Worm (Caenorhabditis elegans) whole organism, L4 larva: ENCODE measurements around the gene F09G2.1.

ENCODE experiments used
- D1046.2 ChIP-seq: fragments of 200-800 bp; sonication (Bioruptor generic); IDR thresholded peaks from 2 replicates; pipeline ENCODE4 v1.3.6; 2022; ENCODE audit warnings: missing genetic modification characterization, missing compliant biosample characterization
- F10B5.3 ChIP-seq: sonication (generic microtip); optimal IDR thresholded peaks from 2 replicates; lab custom pipeline; 2016; ENCODE audit warnings: mild to moderate bottlenecking, missing genetic modification characterization, missing compliant biosample characterization
- F26F4.8 ChIP-seq: fragments of 200-800 bp; sonication (Bioruptor generic); conservative IDR thresholded peaks from 2 replicates; pipeline ENCODE4 v1.3.6; 2022; ENCODE audit warnings: missing genetic modification characterization, missing compliant biosample characterization
- F37D6.2 ChIP-seq: sonication (generic microtip); optimal IDR thresholded peaks from 2 replicates; lab custom pipeline; 2016; ENCODE audit warnings: mild to moderate bottlenecking, missing genetic modification characterization, missing compliant biosample characterization
- F49E8.2 ChIP-seq: sonication (generic microtip); optimal IDR thresholded peaks from 2 replicates; lab custom pipeline; 2016; ENCODE audit warnings: missing compliant biosample characterization, mild to moderate bottlenecking, missing genetic modification characterization, borderline replicate concordance
- R02D3.7 ChIP-seq: fragments of 150-350 bp; sonication (generic microtip); optimal IDR thresholded peaks from 3 replicates; lab custom pipeline; 2014; ENCODE audit warnings: missing biosample characterization, missing genetic modification characterization
- T26A8.4 ChIP-seq: fragments of 200-800 bp; sonication (Bioruptor generic); IDR thresholded peaks from 2 replicates; pipeline ENCODE4 v1.3.6; 2022; ENCODE audit warnings: missing genetic modification characterization, missing compliant biosample characterization
- Y105C5A.15 ChIP-seq: fragments of 200-800 bp; sonication (Bioruptor generic); IDR thresholded peaks from 2 replicates; pipeline ENCODE4 v1.3.6; 2022; ENCODE audit warnings: missing genetic modification characterization, missing compliant biosample characterization
- ZK546.5 ChIP-seq, 2 experiments: sonication (generic microtip); optimal IDR thresholded peaks; 2 replicates each; lab custom pipeline; 2017; ENCODE audit warnings: missing biosample characterization in 2 of 2, missing genetic modification characterization in 2 of 2
- aha-1 ChIP-seq: fragments of 150-350 bp; peaks from one replicate; lab custom pipeline; 2014; ENCODE audit warnings: missing biosample characterization, missing genetic modification characterization
- aly-2 ChIP-seq: sonication (generic microtip); optimal IDR thresholded peaks from 2 replicates; lab custom pipeline; 2018; ENCODE audit warnings: missing biosample characterization, missing genetic modification characterization
- ceh-28 ChIP-seq: fragments of 150-350 bp; optimal IDR thresholded peaks from 2 replicates; lab custom pipeline; 2014; ENCODE audit warnings: missing biosample characterization, missing genetic modification reagents, missing genetic modification characterization
- cey-2 ChIP-seq: sonication (generic microtip); optimal IDR thresholded peaks from 3 replicates; lab custom pipeline; 2017; ENCODE audit warnings: missing genetic modification characterization, mild to moderate bottlenecking, missing compliant biosample characterization, antibody characterized with exemption, borderline replicate concordance; ENCODE audit not compliant: insufficient read depth
- dmd-6 ChIP-seq: fragments of 200-800 bp; sonication (Bioruptor generic); IDR thresholded peaks from 2 replicates; pipeline ENCODE4 v1.3.6; 2022; ENCODE audit warnings: missing genetic modification reagents, missing genetic modification characterization, missing compliant biosample characterization
- dpl-1 ChIP-seq: fragments of 150-350 bp; optimal IDR thresholded peaks from 2 replicates; lab custom pipeline; 2014; ENCODE audit warnings: missing biosample characterization, missing genetic modification reagents, missing genetic modification characterization
- dve-1 ChIP-seq: sonication (generic microtip); optimal IDR thresholded peaks from 2 replicates; lab custom pipeline; 2017; ENCODE audit warnings: antibody characterized with exemption, mild to moderate bottlenecking, missing genetic modification characterization, missing compliant biosample characterization; ENCODE audit not compliant: insufficient read depth
- gei-8 ChIP-seq: fragments of 200-800 bp; sonication (Bioruptor generic); optimal IDR thresholded peaks from 2 replicates; lab custom pipeline; 2018; ENCODE audit warnings: mild to moderate bottlenecking, missing genetic modification characterization, missing compliant biosample characterization
- hlh-30 ChIP-seq: sonication (generic microtip); optimal IDR thresholded peaks from 2 replicates; lab custom pipeline; 2017; ENCODE audit warnings: antibody characterized with exemption, mild to moderate bottlenecking, missing genetic modification characterization, missing compliant biosample characterization; ENCODE audit not compliant: insufficient read depth
- mdl-1 ChIP-seq, 2 experiments: fragments of 150-350 bp in 1 of 2; sonication (generic microtip) in 1 of 2; optimal IDR thresholded peaks; 2 replicates each; lab custom pipeline; 2014 to 2017; ENCODE audit warnings: missing biosample characterization in 2 of 2, missing genetic modification characterization in 2 of 2
- mdt-29 ChIP-seq: fragments of 200-800 bp; sonication (Bioruptor generic); IDR thresholded peaks from 2 replicates; pipeline ENCODE4 v1.3.6; 2022; ENCODE audit warnings: missing genetic modification reagents, missing genetic modification characterization, missing compliant biosample characterization
- mes-2 ChIP-seq: sonication (generic microtip); optimal IDR thresholded peaks from 2 replicates; lab custom pipeline; 2016; ENCODE audit warnings: missing genotype, mild to moderate bottlenecking, missing genetic modification characterization, missing compliant biosample characterization; ENCODE audit not compliant: poor library complexity, severe bottlenecking
- nhr-10 ChIP-seq: fragments of 150-350 bp; optimal IDR thresholded peaks from 2 replicates; lab custom pipeline; 2014; ENCODE audit warnings: missing biosample characterization, missing genetic modification characterization
- nhr-111 ChIP-seq: fragments of 200-800 bp; sonication (Bioruptor generic); optimal IDR thresholded peaks from 2 replicates; lab custom pipeline; 2018; ENCODE audit warnings: mild to moderate bottlenecking, missing genetic modification characterization, missing compliant biosample characterization
- nhr-237 ChIP-seq: sonication (generic microtip); optimal IDR thresholded peaks from 2 replicates; lab custom pipeline; 2017; ENCODE audit warnings: missing biosample characterization, missing genetic modification characterization
- nhr-25 ChIP-seq: sonication (generic microtip); optimal IDR thresholded peaks from 2 replicates; lab custom pipeline; 2017; ENCODE audit warnings: missing genetic modification characterization, mild to moderate bottlenecking, missing compliant biosample characterization, antibody characterized with exemption, moderate library complexity, borderline replicate concordance; ENCODE audit not compliant: insufficient read depth
- nhr-28 ChIP-seq: fragments of 150-350 bp; optimal IDR thresholded peaks from 2 replicates; lab custom pipeline; 2014; ENCODE audit warnings: missing biosample characterization, missing genetic modification characterization
- nhr-77 ChIP-seq: fragments of 150-350 bp; optimal IDR thresholded peaks from 2 replicates; lab custom pipeline; 2014; ENCODE audit warnings: missing biosample characterization, missing genetic modification characterization
- pqm-1 ChIP-seq: sonication (generic microtip); optimal IDR thresholded peaks from 2 replicates; lab custom pipeline; 2017; ENCODE audit warnings: missing biosample characterization, missing genetic modification characterization
- set-16 ChIP-seq: fragments of 200-800 bp; sonication (Bioruptor generic); IDR thresholded peaks from 2 replicates; pipeline ENCODE4 v1.3.6; 2022; ENCODE audit warnings: missing genetic modification reagents, missing genetic modification characterization, missing compliant biosample characterization
- snpc-1.2 ChIP-seq: fragments of 200-800 bp; sonication (Bioruptor generic); IDR thresholded peaks from 2 replicates; pipeline ENCODE4 v1.3.6; 2022; ENCODE audit warnings: missing genetic modification reagents, missing genetic modification characterization, missing compliant biosample characterization
- snpc-4 ChIP-seq: fragments of 150-350 bp; optimal IDR thresholded peaks from 2 replicates; lab custom pipeline; 2014; ENCODE audit warnings: missing biosample characterization, missing genetic modification characterization
- vab-7 ChIP-seq: fragments of 200-800 bp; sonication (Bioruptor generic); IDR thresholded peaks from 2 replicates; pipeline ENCODE4 v1.3.6; 2022; ENCODE audit warnings: missing genetic modification reagents, missing genetic modification characterization, missing compliant biosample characterization
- zfp-2 ChIP-seq: sonication (generic microtip); optimal IDR thresholded peaks from 2 replicates; lab custom pipeline; 2016; ENCODE audit warnings: mild to moderate bottlenecking, missing genetic modification characterization, missing compliant biosample characterization
- zip-11 ChIP-seq: fragments of 200-800 bp; sonication (Bioruptor generic); IDR thresholded peaks from 2 replicates; pipeline ENCODE4 v1.3.6; 2022; ENCODE audit warnings: missing genetic modification characterization, missing compliant biosample characterization

Gene F09G2.1

ce11 chrV:7166709-7167108 lies 33.3 kb upstream of the F09G2.1 start, which contains the start of gene ugt-36:
Gene ugt-36, plus strand, starts transcription at chrV:7167009.
- TF ChIP-seq pqm-1 (tag; lab: Kevin White, UChicago) (no peak), nhr-28 (tag; lab: Kevin White, UChicago) (peak; percentile 16), mdl-1 (tag; optimal IDR thresholded peaks at IDR 0.05; lab: Kevin White, UChicago) (no peak)

ce11 chrV:7175201-7175600 lies 24.8 kb upstream of the F09G2.1 start, which contains the start of gene lgc-39:
Gene lgc-39, plus strand, starts transcription at chrV:7175501.
- TF ChIP-seq vab-7 (GFP tag; lab: Robert Waterston, UW) (no peak), F37D6.2 (tag; lab: Kevin White, UChicago) (no peak), snpc-1.2 (no peak), ZK546.5 (tag; optimal IDR thresholded peaks at IDR 0.05; lab: Kevin White, UChicago) (no peak), R02D3.7 (tag; lab: Kevin White, UChicago) (no peak), gei-8 (GFP tag; lab: Kevin White, UChicago) (no peak), hlh-30 (tag; lab: Kevin White, UChicago) (no peak), F10B5.3 (tag; lab: Kevin White, UChicago) (no peak), zfp-2 (no peak), zip-11 (GFP tag; lab: Robert Waterston, UW) (no peak), T26A8.4 (GFP tag; lab: Robert Waterston, UW) (no peak), nhr-77 (no peak), F26F4.8 (GFP tag; lab: Robert Waterston, UW) (no peak), cey-2 (tag; lab: Kevin White, UChicago) (no peak), mdt-29 (no peak), F49E8.2 (tag; lab: Kevin White, UChicago) (no peak), aly-2 (tag; lab: Kevin White, UChicago) (no peak), snpc-4 (tag; lab: Kevin White, UChicago) (no peak), Y105C5A.15 (GFP tag; lab: Robert Waterston, UW) (no peak), set-16 (GFP tag; lab: Robert Waterston, UW) (no peak)
- TF ChIP-seq, all 104 proteins: peak for 0

ce11 chrV:7178843-7179242 lies 21.2 kb upstream of the F09G2.1 start, which contains the start of gene cpsf-2:
Gene cpsf-2, plus strand, starts transcription at chrV:7179172.
- TF ChIP-seq nhr-25 (tag; lab: Kevin White, UChicago), result no peak
- TF ChIP-seq aha-1 (tag; lab: Kevin White, UChicago), result peak; percentile 72
- TF ChIP-seq cey-2 (tag; lab: Kevin White, UChicago), result no peak
- peak; percentile 1 for TF ChIP-seq dpl-1 (GFP tag; lab: Kevin White, UChicago)
- no peak for TF ChIP-seq zip-11 (GFP tag; lab: Robert Waterston, UW)
- no peak for TF ChIP-seq dmd-6 (GFP tag; lab: Robert Waterston, UW)
- TF ChIP-seq dve-1 (tag; lab: Kevin White, UChicago), result no peak
- no peak for TF ChIP-seq set-16 (GFP tag; lab: Robert Waterston, UW)
- TF ChIP-seq mes-2 (tag; lab: Kevin White, UChicago), result peak; percentile 47
- no peak for TF ChIP-seq ZK546.5 (tag; optimal IDR thresholded peaks at IDR 0.05; lab: Kevin White, UChicago)

- TF ChIP-seq nhr-237, result no peak
- no peak for TF ChIP-seq dmd-6 (GFP tag; lab: Robert Waterston, UW)
- no peak for TF ChIP-seq nhr-111 (GFP tag; lab: Kevin White, UChicago)
- no peak for TF ChIP-seq D1046.2
- no peak for TF ChIP-seq nhr-10 (tag; lab: Kevin White, UChicago)
- TF ChIP-seq zip-11 (GFP tag; lab: Robert Waterston, UW), result no peak
- no peak for TF ChIP-seq ceh-28 (tag; lab: Kevin White, UChicago)
Observed at ce11 chrV:7184549-7184948, 15.5 kb upstream of the F09G2.1 start, which contains the start of gene pitr-5. Gene pitr-5, plus strand, starts transcription at chrV:7184849.
